Fruit fly (Drosophila melanogaster) whole organism, prepupa: ENCODE results near the gene Slob.

Experiments used
- Blimp-1 ChIP-seq: fragments of 200-800 bp; sonication (Bioruptor generic); optimal IDR thresholded peaks from 3 replicates; lab custom pipeline; 2017; ENCODE audit warnings: missing biosample characterization, missing genetic modification characterization, mild to moderate bottlenecking, moderate library complexity, missing genetic modification reagents
- CG11294 ChIP-seq: fragments of 200-800 bp; sonication (Bioruptor generic); IDR thresholded peaks from 2 replicates; pipeline ENCODE4 v1.3.6; 2022; ENCODE audit warnings: missing biosample characterization, missing genetic modification characterization
- CG11902 ChIP-seq: fragments of 200-800 bp; sonication (Bioruptor generic); optimal IDR thresholded peaks from 3 replicates; lab custom pipeline; 2016; ENCODE audit warnings: missing biosample characterization, missing genetic modification characterization
- CG3032 ChIP-seq: fragments of 200-800 bp; optimal IDR thresholded peaks from 2 replicates; lab custom pipeline; 2019; ENCODE audit warnings: missing biosample characterization, mild to moderate bottlenecking, missing genetic modification characterization, moderate library complexity
- CG4318 ChIP-seq: fragments of 200-800 bp; sonication (Bioruptor generic); optimal IDR thresholded peaks from 3 replicates; lab custom pipeline; 2017; ENCODE audit warnings: missing biosample characterization, mild to moderate bottlenecking, missing genetic modification characterization
- CG8319 ChIP-seq: fragments of 200-800 bp; sonication (Bioruptor generic); optimal IDR thresholded peaks from 3 replicates; lab custom pipeline; 2016; ENCODE audit warnings: missing biosample characterization, missing genetic modification characterization
- Eip75B ChIP-seq: fragments of 200-800 bp; sonication (Bioruptor generic); optimal IDR thresholded peaks from 3 replicates; lab custom pipeline; 2016; ENCODE audit warnings: missing biosample characterization, missing genetic modification characterization
- Hr39 ChIP-seq: fragments of 200-800 bp; sonication (Bioruptor generic); optimal IDR thresholded peaks from 2 replicates; lab custom pipeline; 2016; ENCODE audit warnings: missing biosample characterization, missing genetic modification characterization
- Lpt ChIP-seq: fragments of 200-800 bp; sonication (Bioruptor generic); optimal IDR thresholded peaks from 3 replicates; lab custom pipeline; 2016; ENCODE audit warnings: missing biosample characterization, missing genetic modification characterization
- OdsH ChIP-seq: fragments of 200-800 bp; sonication (Bioruptor generic); optimal IDR thresholded peaks from 3 replicates; lab custom pipeline; 2016; ENCODE audit warnings: missing biosample characterization, missing genetic modification characterization
- fd59A ChIP-seq: fragments of 200-800 bp; sonication (Bioruptor generic); optimal IDR thresholded peaks from 2 replicates; lab custom pipeline; 2017; ENCODE audit warnings: missing biosample characterization, mild to moderate bottlenecking, missing genetic modification characterization, missing genetic modification reagents
- salr ChIP-seq, 2 experiments: fragments of 200-800 bp; sonication (Bioruptor generic); optimal IDR thresholded peaks; 3 replicates each; lab custom pipeline; 2016 to 2018; ENCODE audit warnings: missing biosample characterization in 2 of 2, missing genetic modification characterization in 2 of 2, mild to moderate bottlenecking in 1 of 2

- peak; percentile 84 for TF ChIP-seq CG3032 (tag; lab: Kevin White, UChicago)
- peak; percentile 83 for TF ChIP-seq OdsH (GFP tag; lab: Kevin White, UChicago)
- TF ChIP-seq fd59A (GFP tag; lab: Kevin White, UChicago) = peak; percentile 80
- TF ChIP-seq Blimp-1 (GFP tag; lab: Kevin White, UChicago) = peak; percentile 31
- peak; percentile 84 for TF ChIP-seq Hr39 (GFP tag; lab: Kevin White, UChicago)
- peak; percentile 87 for TF ChIP-seq CG8319 (GFP tag; lab: Kevin White, UChicago)
- TF ChIP-seq Lpt (GFP tag; lab: Kevin White, UChicago) = peak; percentile 50
- TF ChIP-seq Eip75B (GFP tag; lab: Kevin White, UChicago) = peak; percentile 83
- TF ChIP-seq CG4318 = peak; percentile 17
- peak; percentile 59 for TF ChIP-seq CG11902
- TF ChIP-seq salr (GFP tag; optimal IDR thresholded peaks at IDR 0.05; lab: Kevin White, UChicago) = peak; percentile 7 to 60
- peak; percentile 25; the same call in 1 of the 2 replicates for TF ChIP-seq CG11294 (GFP tag; lab: Robert Waterston, UW)
These were observed 28.7 kb upstream of the Slob start for dm6 chr2L:7703534-7703933.
